Fruit fly (Drosophila melanogaster) whole organism, prepupa: ENCODE data around the gene Nfs1.

Source experiments
- Blimp-1 ChIP-seq: fragments of 200-800 bp; sonication (Bioruptor generic); optimal IDR thresholded peaks from 3 replicates; lab custom pipeline; 2017; ENCODE audit warnings: missing biosample characterization, missing genetic modification characterization, mild to moderate bottlenecking, moderate library complexity, missing genetic modification reagents
- CG10631 ChIP-seq: fragments of 200-800 bp; sonication (Bioruptor generic); optimal IDR thresholded peaks from 2 replicates; lab custom pipeline; 2016; ENCODE audit warnings: missing biosample characterization, missing genetic modification characterization
- CG10669 ChIP-seq: fragments of 200-800 bp; sonication (Bioruptor generic); optimal IDR thresholded peaks from 3 replicates; lab custom pipeline; 2018; ENCODE audit warnings: missing biosample characterization, mild to moderate bottlenecking, missing genetic modification characterization, moderate library complexity
- CG11902 ChIP-seq: fragments of 200-800 bp; sonication (Bioruptor generic); optimal IDR thresholded peaks from 3 replicates; lab custom pipeline; 2016; ENCODE audit warnings: missing biosample characterization, missing genetic modification characterization
- CG15336 ChIP-seq: fragments of 200-800 bp; sonication (Bioruptor generic); IDR thresholded peaks from 2 replicates; pipeline ENCODE4 v1.3.6; 2022; ENCODE audit warnings: missing biosample characterization, missing genetic modification characterization
- CG1621 ChIP-seq: fragments of 200-800 bp; sonication (Bioruptor generic); optimal IDR thresholded peaks from 3 replicates; lab custom pipeline; 2018; ENCODE audit warnings: missing biosample characterization, mild to moderate bottlenecking, missing genetic modification characterization
- CG16779 ChIP-seq: fragments of 200-800 bp; sonication (Bioruptor generic); optimal IDR thresholded peaks from 3 replicates; lab custom pipeline; 2017; ENCODE audit warnings: missing biosample characterization, mild to moderate bottlenecking, missing genetic modification characterization
- CG3032 ChIP-seq: fragments of 200-800 bp; optimal IDR thresholded peaks from 2 replicates; lab custom pipeline; 2019; ENCODE audit warnings: missing biosample characterization, mild to moderate bottlenecking, missing genetic modification characterization, moderate library complexity
- CG31627 ChIP-seq: fragments of 200-800 bp; sonication (Bioruptor generic); optimal IDR thresholded peaks from 3 replicates; lab custom pipeline; 2016; ENCODE audit warnings: missing biosample characterization, missing genetic modification characterization
- CG32006 ChIP-seq: fragments of 200-800 bp; sonication (Bioruptor generic); optimal IDR thresholded peaks from 3 replicates; lab custom pipeline; 2017; ENCODE audit warnings: missing biosample characterization, mild to moderate bottlenecking, missing genetic modification characterization
- CG34406 ChIP-seq: fragments of 200-800 bp; sonication (Bioruptor generic); optimal IDR thresholded peaks from 3 replicates; lab custom pipeline; 2016; ENCODE audit warnings: missing biosample characterization, missing genetic modification characterization
- CG3919 ChIP-seq: fragments of 200-800 bp; sonication (Bioruptor generic); optimal IDR thresholded peaks from 3 replicates; lab custom pipeline; 2016; ENCODE audit warnings: missing biosample characterization, missing genetic modification characterization
- CG6276 ChIP-seq: fragments of 200-800 bp; sonication (Bioruptor generic); optimal IDR thresholded peaks from 2 replicates; lab custom pipeline; 2017; ENCODE audit warnings: missing biosample characterization, mild to moderate bottlenecking, missing genetic modification characterization
- CG6792 ChIP-seq: fragments of 200-800 bp; sonication (Bioruptor generic); optimal IDR thresholded peaks from 3 replicates; lab custom pipeline; 2016; ENCODE audit warnings: missing biosample characterization, missing genetic modification characterization
- CG6808 ChIP-seq: fragments of 200-800 bp; sonication (Bioruptor generic); optimal IDR thresholded peaks from 3 replicates; lab custom pipeline; 2017; ENCODE audit warnings: missing biosample characterization, missing genetic modification characterization, mild to moderate bottlenecking, moderate library complexity, missing genetic modification reagents
- CG7368 ChIP-seq: fragments of 200-800 bp; sonication (Bioruptor generic); optimal IDR thresholded peaks from 3 replicates; lab custom pipeline; 2016; ENCODE audit warnings: missing biosample characterization, missing genetic modification characterization
- CG8119 ChIP-seq: fragments of 200-800 bp; sonication (Bioruptor generic); IDR thresholded peaks from 3 replicates; pipeline ENCODE4 v1.3.6; 2022; ENCODE audit warnings: missing biosample characterization, missing genetic modification characterization
- CG8632 ChIP-seq: fragments of 200-800 bp; sonication (Bioruptor generic); optimal IDR thresholded peaks from 3 replicates; lab custom pipeline; 2016; ENCODE audit warnings: missing biosample characterization, missing genetic modification characterization
- Eip75B ChIP-seq: fragments of 200-800 bp; sonication (Bioruptor generic); optimal IDR thresholded peaks from 3 replicates; lab custom pipeline; 2016; ENCODE audit warnings: missing biosample characterization, missing genetic modification characterization
- Eip78C ChIP-seq: fragments of 200-800 bp; sonication (Bioruptor generic); peaks from one replicate; lab custom pipeline; 2016; ENCODE audit warnings: missing biosample characterization, missing genetic modification characterization
- Eip93F ChIP-seq: fragments of 200-800 bp; sonication (Bioruptor generic); optimal IDR thresholded peaks from 2 replicates; lab custom pipeline; 2016; ENCODE audit warnings: missing biosample characterization, mild to moderate bottlenecking, missing genetic modification characterization
- Ets96B ChIP-seq: fragments of 200-800 bp; optimal IDR thresholded peaks from 2 replicates; lab custom pipeline; 2019; ENCODE audit warnings: missing biosample characterization, mild to moderate bottlenecking, missing genetic modification characterization, moderate library complexity
- Gug ChIP-seq: fragments of 200-800 bp; sonication (Bioruptor generic); IDR thresholded peaks from 2 replicates; pipeline ENCODE4 v1.3.6; 2022; ENCODE audit warnings: missing biosample characterization, missing genetic modification characterization
- Hr38 ChIP-seq: sonication (Bioruptor generic); optimal IDR thresholded peaks from 2 replicates; lab custom pipeline; 2016; ENCODE audit warnings: missing biosample characterization, missing genetic modification characterization
- Hr4 ChIP-seq: fragments of 200-800 bp; sonication (Bioruptor generic); optimal IDR thresholded peaks from 3 replicates; lab custom pipeline; 2016; ENCODE audit warnings: missing biosample characterization, missing genetic modification characterization
- Lpt ChIP-seq: fragments of 200-800 bp; sonication (Bioruptor generic); optimal IDR thresholded peaks from 3 replicates; lab custom pipeline; 2016; ENCODE audit warnings: missing biosample characterization, missing genetic modification characterization
- Met ChIP-seq: fragments of 200-800 bp; sonication (Bioruptor generic); optimal IDR thresholded peaks from 3 replicates; lab custom pipeline; 2016; ENCODE audit warnings: missing biosample characterization, missing genetic modification characterization
- OdsH ChIP-seq: fragments of 200-800 bp; sonication (Bioruptor generic); optimal IDR thresholded peaks from 3 replicates; lab custom pipeline; 2016; ENCODE audit warnings: missing biosample characterization, missing genetic modification characterization
- Smox ChIP-seq: fragments of 200-800 bp; sonication (Bioruptor generic); optimal IDR thresholded peaks from 3 replicates; lab custom pipeline; 2016; ENCODE audit warnings: missing biosample characterization, missing genetic modification characterization
- Sox102F ChIP-seq: fragments of 200-800 bp; sonication (Bioruptor generic); optimal IDR thresholded peaks from 2 replicates; lab custom pipeline; 2016; ENCODE audit warnings: missing biosample characterization, mild to moderate bottlenecking, missing genetic modification characterization
- achi ChIP-seq: fragments of 200-800 bp; sonication (Bioruptor generic); optimal IDR thresholded peaks from 3 replicates; lab custom pipeline; 2016; ENCODE audit warnings: missing biosample characterization, missing genetic modification characterization
- cyc ChIP-seq: fragments of 200-800 bp; sonication (Bioruptor generic); optimal IDR thresholded peaks from 3 replicates; lab custom pipeline; 2016; ENCODE audit warnings: missing biosample characterization, missing genetic modification characterization
- eg ChIP-seq: fragments of 200-800 bp; sonication (Bioruptor generic); IDR thresholded peaks from 3 replicates; pipeline ENCODE4 v1.3.6; 2022; ENCODE audit warnings: missing biosample characterization, missing genetic modification characterization
- esn ChIP-seq: fragments of 200-800 bp; sonication (Bioruptor generic); optimal IDR thresholded peaks from 2 replicates; lab custom pipeline; 2016; ENCODE audit warnings: missing biosample characterization, mild to moderate bottlenecking, missing genetic modification characterization, moderate library complexity
- fd59A ChIP-seq: fragments of 200-800 bp; sonication (Bioruptor generic); optimal IDR thresholded peaks from 2 replicates; lab custom pipeline; 2017; ENCODE audit warnings: missing biosample characterization, mild to moderate bottlenecking, missing genetic modification characterization, missing genetic modification reagents
- fd85E ChIP-seq: fragments of 200-800 bp; sonication (Bioruptor generic); optimal IDR thresholded peaks from 3 replicates; lab custom pipeline; 2016; ENCODE audit warnings: missing biosample characterization, missing genetic modification characterization
- lz ChIP-seq: fragments of 200-800 bp; sonication (Bioruptor generic); optimal IDR thresholded peaks from 3 replicates; lab custom pipeline; 2016; ENCODE audit warnings: missing biosample characterization, missing genetic modification characterization
- pdm3 ChIP-seq: fragments of 200-800 bp; sonication (Bioruptor generic); optimal IDR thresholded peaks from 3 replicates; lab custom pipeline; 2016; ENCODE audit warnings: missing biosample characterization, missing genetic modification characterization
- salr ChIP-seq, 2 experiments: fragments of 200-800 bp; sonication (Bioruptor generic); optimal IDR thresholded peaks; 3 replicates each; lab custom pipeline; 2016 to 2018; ENCODE audit warnings: missing biosample characterization in 2 of 2, missing genetic modification characterization in 2 of 2, mild to moderate bottlenecking in 1 of 2
- spab ChIP-seq: fragments of 200-800 bp; sonication (Bioruptor generic); optimal IDR thresholded peaks from 2 replicates; lab custom pipeline; 2017; ENCODE audit warnings: missing biosample characterization, mild to moderate bottlenecking, missing genetic modification characterization, missing genetic modification reagents
- ss ChIP-seq, 2 experiments: fragments of 200-800 bp; sonication (Bioruptor generic); optimal IDR thresholded peaks; 2 replicates in 1 of 2; 3 replicates in 1 of 2; lab custom pipeline; 2017 to 2018; ENCODE audit warnings: mild to moderate bottlenecking in 2 of 2, missing biosample characterization in 2 of 2, missing genetic modification characterization in 2 of 2, moderate library complexity in 1 of 2
- topi ChIP-seq: fragments of 200-800 bp; sonication (Bioruptor generic); optimal IDR thresholded peaks from 3 replicates; lab custom pipeline; 2016; ENCODE audit warnings: missing biosample characterization, missing genetic modification characterization

The Nfs1 gene

dm6 chr2L:12010877-12011666 lies 11.6 kb downstream of the Nfs1 start (continued):
- TF ChIP-seq Eip93F, result no peak
- TF ChIP-seq CG3919 (GFP tag; lab: Kevin White, UChicago), result peak; percentile 90
- TF ChIP-seq CG16779 (tag; lab: Kevin White, UChicago), result peak; percentile 93
- TF ChIP-seq Ets96B (tag; lab: Kevin White, UChicago), result peak; percentile 93
- peak; percentile 55 to 89 for TF ChIP-seq salr (GFP tag; optimal IDR thresholded peaks at IDR 0.05; lab: Kevin White, UChicago)
- peak; percentile 79 for TF ChIP-seq Blimp-1 (GFP tag; lab: Kevin White, UChicago)
- peak; percentile 90 for TF ChIP-seq Smox (GFP tag; lab: Kevin White, UChicago)
- peak; percentile 82 for TF ChIP-seq CG7368
- peak; percentile 93 for TF ChIP-seq Hr4
- TF ChIP-seq topi (GFP tag; lab: Kevin White, UChicago), result peak; percentile 92
- TF ChIP-seq CG34406 (GFP tag; lab: Kevin White, UChicago), result peak; percentile 91
- peak; percentile 89 for TF ChIP-seq pdm3 (GFP tag; lab: Kevin White, UChicago)
- TF ChIP-seq Gug (GFP tag; lab: Robert Waterston, UW), result no peak
- TF ChIP-seq CG10631, result peak; percentile 91
- TF ChIP-seq CG15336 (GFP tag; lab: Robert Waterston, UW), result no peak
- peak; percentile 88 to 94 for TF ChIP-seq ss (GFP tag; optimal IDR thresholded peaks at IDR 0.05; lab: Kevin White, UChicago)
- peak; percentile 95 for TF ChIP-seq CG6276 (GFP tag; lab: Kevin White, UChicago)
- TF ChIP-seq CG31627 (GFP tag; lab: Kevin White, UChicago), result peak; percentile 88
- peak; percentile 93 for TF ChIP-seq esn (GFP tag; lab: Kevin White, UChicago)
- TF ChIP-seq CG3032 (tag; lab: Kevin White, UChicago), result peak; percentile 95
- peak; percentile 91 for TF ChIP-seq OdsH (GFP tag; lab: Kevin White, UChicago)
- peak; percentile 87 for TF ChIP-seq CG6792
- peak; percentile 74 for TF ChIP-seq Lpt (GFP tag; lab: Kevin White, UChicago)
- TF ChIP-seq lz, result peak; percentile 92
- TF ChIP-seq CG1621 (tag; lab: Kevin White, UChicago), result peak; percentile 82
- TF ChIP-seq spab, result peak; percentile 90
- TF ChIP-seq Met (GFP tag; lab: Kevin White, UChicago), result peak; percentile 91
- TF ChIP-seq, all 60 proteins: peak for 51

dm6 chr2L:12011682-12012655 lies 12.5 kb downstream of the Nfs1 start:
- peak; percentile 68 for TF ChIP-seq spab
- TF ChIP-seq CG8632 (GFP tag; lab: Kevin White, UChicago), result no peak
- peak; percentile 73 for TF ChIP-seq Smox (GFP tag; lab: Kevin White, UChicago)
- TF ChIP-seq pdm3 (GFP tag; lab: Kevin White, UChicago), result peak; percentile 52
- peak; percentile 87 for TF ChIP-seq cyc (GFP tag; lab: Kevin White, UChicago)
- peak; percentile 31 for TF ChIP-seq CG11902 (GFP tag; lab: Kevin White, UChicago)
- TF ChIP-seq CG3032 (tag; lab: Kevin White, UChicago), result peak; percentile 72
- TF ChIP-seq CG8119 (GFP tag; lab: Robert Waterston, UW), result no peak
- TF ChIP-seq fd59A, result peak; percentile 41
- TF ChIP-seq CG34406 (GFP tag; lab: Kevin White, UChicago), result peak; percentile 29
- peak; percentile 85 for TF ChIP-seq Met (GFP tag; lab: Kevin White, UChicago)
- no peak for TF ChIP-seq fd85E (GFP tag; lab: Kevin White, UChicago)
- TF ChIP-seq CG6792, result peak; percentile 73
- TF ChIP-seq ss (GFP tag; optimal IDR thresholded peaks at IDR 0.05; lab: Kevin White, UChicago), result peak; percentile 75 to 78
- TF ChIP-seq CG31627 (GFP tag; lab: Kevin White, UChicago), result peak; percentile 73
- peak; percentile 69 for TF ChIP-seq CG6808 (GFP tag; lab: Kevin White, UChicago)
- TF ChIP-seq CG10631, result no peak
- TF ChIP-seq CG32006 (GFP tag; lab: Kevin White, UChicago), result peak; percentile 5
- TF ChIP-seq Eip75B (GFP tag; lab: Kevin White, UChicago), result peak; percentile 90
- no peak for TF ChIP-seq eg (GFP tag; lab: Robert Waterston, UW)
- TF ChIP-seq esn (GFP tag; lab: Kevin White, UChicago), result peak; percentile 82
- TF ChIP-seq CG7368, result peak; percentile 60
- peak; percentile 36 for TF ChIP-seq achi (GFP tag; lab: Kevin White, UChicago)
- no peak for TF ChIP-seq Hr38
- TF ChIP-seq CG1621 (tag; lab: Kevin White, UChicago), result peak; percentile 82
- TF ChIP-seq salr (GFP tag; optimal IDR thresholded peaks at IDR 0.05; lab: Kevin White, UChicago), result peak; percentile 1 to 47
- peak; percentile 59 for TF ChIP-seq CG10669 (GFP tag; lab: Kevin White, UChicago)
- TF ChIP-seq CG15336 (GFP tag; lab: Robert Waterston, UW), result no peak
- TF ChIP-seq Gug (GFP tag; lab: Robert Waterston, UW), result no peak
- TF ChIP-seq Blimp-1 (GFP tag; lab: Kevin White, UChicago), result peak; percentile 74
- peak; percentile 86 for TF ChIP-seq Eip78C (GFP tag; lab: Kevin White, UChicago)
- TF ChIP-seq OdsH (GFP tag; lab: Kevin White, UChicago), result peak; percentile 31
- TF ChIP-seq Sox102F, result peak; percentile 83
